Fruit fly (Drosophila melanogaster) whole organism: ENCODE data around the gene CG13306.

Experiments
- CG8478 ChIP-seq: fragments of >200 bp; optimal IDR thresholded peaks from 2 replicates; lab custom pipeline; 2018; ENCODE audit warnings: inconsistent platforms
- Dll ChIP-seq: fragments of >200 bp; optimal IDR thresholded peaks from 2 replicates; lab custom pipeline; 2017
- EcR ChIP-seq, 2 experiments: fragments of >200 bp; optimal IDR thresholded peaks; 2 replicates each; lab custom pipeline; 2017; ENCODE audit warnings: missing biosample characterization in 2 of 2, missing genetic modification characterization in 2 of 2, missing genetic modification reagents in 2 of 2
- pan ChIP-seq: fragments of >200 bp; optimal IDR thresholded peaks from 2 replicates; lab custom pipeline; 2017
- psq ChIP-seq: fragments of >200 bp; optimal IDR thresholded peaks from 2 replicates; lab custom pipeline; 2017
- usp ChIP-seq: fragments of >200 bp; optimal IDR thresholded peaks from 2 replicates; lab custom pipeline; 2017; ENCODE audit warnings: missing biosample characterization, missing genetic modification characterization, mixed read lengths

dm6 chr3L:8749676-8750654 lies at the start of gene CG13306:
- TF ChIP-seq psq (no peak), CG8478 (lab: Kevin White, UChicago) (no peak), usp (GFP tag; lab: Kevin White, UChicago) (no peak), pan (no peak), Dll (no peak), EcR (GFP tag; optimal IDR thresholded peaks at IDR 0.05; lab: Kevin White, UChicago) (no peak)
